Worm (Caenorhabditis elegans): Measurements from ENCODE around the gene irld-18.

irld-18 gene

ce11 chrIV:14580939-14581338, at the start of gene irld-18:
irld-18 (minus strand) TSS chrIV:14581039.
- TF ChIP-seq mef-2 (tag; optimal IDR thresholded peaks at IDR 0.05) (no peak), egl-13 (tag; optimal IDR thresholded peaks at IDR 0.05) (no peak), jun-1 (tag; optimal IDR thresholded peaks at IDR 0.05) (no peak), swsn-7 (tag; optimal IDR thresholded peaks at IDR 0.05) (no peak), tlp-1 (tag; optimal IDR thresholded peaks at IDR 0.05) (no peak), lir-3 (tag; optimal IDR thresholded peaks at IDR 0.05; ENCODE audit: poor library complexity) (no peak), ceh-8 (GFP tag; optimal IDR thresholded peaks at IDR 0.05) (no peak), C34B4.2 (tag; optimal IDR thresholded peaks at IDR 0.05) (no peak), blmp-1 (tag; optimal IDR thresholded peaks at IDR 0.05) (no peak), F16B12.6 (tag; optimal IDR thresholded peaks at IDR 0.05) (no peak), Y116A8C.19 (tag; optimal IDR thresholded peaks at IDR 0.05; ENCODE audit: borderline replicate concordance) (no peak), lsy-2 (tag; optimal IDR thresholded peaks at IDR 0.05) (no peak), egl-27 (tag; optimal IDR thresholded peaks at IDR 0.05) (no peak), tbx-2 (tag; optimal IDR thresholded peaks at IDR 0.05) (no peak), efl-3 (GFP tag; optimal IDR thresholded peaks at IDR 0.05) (no peak), nhr-71 (tag; optimal IDR thresholded peaks at IDR 0.05) (no peak), C04F5.9 (tag; optimal IDR thresholded peaks at IDR 0.05) (no peak)

ce11 chrIV:14622109-14622508, 41.3 kb upstream of the irld-18 start:
- TF ChIP-seq grh-1 (GFP tag; IDR thresholded peaks at IDR 0.05) (no peak), nhr-47 (tag; optimal IDR thresholded peaks at IDR 0.05) (peak; percentile 75), tlp-1 (tag; optimal IDR thresholded peaks at IDR 0.05) (no peak), mef-2 (tag; optimal IDR thresholded peaks at IDR 0.05) (no peak), fkh-4 (tag; optimal IDR thresholded peaks at IDR 0.05; ENCODE audit: borderline replicate concordance) (no peak), hpl-2 (GFP tag; optimal IDR thresholded peaks at IDR 0.05) (no peak), nhr-12 (tag; optimal IDR thresholded peaks at IDR 0.05) (no peak), alr-1 (tag; optimal IDR thresholded peaks at IDR 0.05; ENCODE audit: borderline replicate concordance) (no peak), snpc-4 (tag; optimal IDR thresholded peaks at IDR 0.05) (no peak), fkh-10 (GFP tag; optimal IDR thresholded peaks at IDR 0.05) (peak; percentile 54), dpl-1 (GFP tag; optimal IDR thresholded peaks at IDR 0.05) (no peak), nhr-90 (tag; optimal IDR thresholded peaks at IDR 0.05; ENCODE audit: poor library complexity) (no peak), mep-1 (tag; optimal IDR thresholded peaks at IDR 0.05) (no peak), jun-1 (tag; optimal IDR thresholded peaks at IDR 0.05) (peak; percentile 21), fos-1 (tag; optimal IDR thresholded peaks at IDR 0.05) (no peak), mdl-1 (tag; optimal IDR thresholded peaks at IDR 0.05) (no peak), tbx-2 (tag; optimal IDR thresholded peaks at IDR 0.05) (peak; percentile 34), xbp-1 (tag; optimal IDR thresholded peaks at IDR 0.05) (peak; percentile 14), nhr-71 (tag; optimal IDR thresholded peaks at IDR 0.05) (peak; percentile 85), sup-37 (GFP tag; optimal IDR thresholded peaks at IDR 0.05) (no peak), nhr-77 (tag; optimal IDR thresholded peaks at IDR 0.05) (peak; percentile 30), dsc-1 (tag; optimal IDR thresholded peaks at IDR 0.05) (peak; percentile 63), swsn-7 (tag; optimal IDR thresholded peaks at IDR 0.05) (peak; percentile 52), ceh-63 (GFP tag; optimal IDR thresholded peaks at IDR 0.05) (no peak), lir-3 (tag; optimal IDR thresholded peaks at IDR 0.05; ENCODE audit: poor library complexity) (no peak), sox-4 (tag; optimal IDR thresholded peaks at IDR 0.05) (peak; percentile 47), efl-3 (GFP tag; optimal IDR thresholded peaks at IDR 0.05) (no peak), ceh-82 (tag; optimal IDR thresholded peaks at IDR 0.05) (peak in 1 of 3 experiments; percentile 58), egl-13 (tag; optimal IDR thresholded peaks at IDR 0.05) (peak; percentile 61), unc-86 (tag; optimal IDR thresholded peaks at IDR 0.05) (peak; percentile 44), nhr-19 (GFP tag; conservative IDR thresholded peaks at IDR 0.05) (no peak), skn-1 (tag; optimal IDR thresholded peaks at IDR 0.05) (no peak), snu-23 (GFP tag; optimal IDR thresholded peaks at IDR 0.05) (peak; percentile 35), ceh-8 (GFP tag; optimal IDR thresholded peaks at IDR 0.05) (no peak), ztf-4 (tag; optimal IDR thresholded peaks at IDR 0.05) (no peak), zag-1 (tag; optimal IDR thresholded peaks at IDR 0.05) (no peak), lin-14 (GFP tag; optimal IDR thresholded peaks at IDR 0.05) (peak; percentile 67), vab-15 (tag; optimal IDR thresholded peaks at IDR 0.05) (no peak), nhr-11 (tag; optimal IDR thresholded peaks at IDR 0.05) (no peak), ets-5 (GFP tag; IDR thresholded peaks at IDR 0.05) (no peak), lsy-2 (tag; optimal IDR thresholded peaks at IDR 0.05) (peak; percentile 29 to 31), rnt-1 (tag; optimal IDR thresholded peaks at IDR 0.05) (no peak), nhr-20 (tag; optimal IDR thresholded peaks at IDR 0.05) (peak; percentile 94), nhr-28 (tag; optimal IDR thresholded peaks at IDR 0.05) (no peak)
